Worm (Caenorhabditis elegans) whole organism, midembryonic: ENCODE data around the gene T07C12.10.
"Not testable (repeated sequence)": the region's sequence is repeated elsewhere in the genome, so short reads cannot be mapped to it uniquely, and the experiment has no call there.

Experiments
- T22C8.4 ChIP-seq: fragments of 200-800 bp; sonication (Bioruptor generic); IDR thresholded peaks from 2 replicates; pipeline ENCODE4 v1.3.6; 2022; ENCODE audit warnings: missing genetic modification characterization, missing compliant biosample characterization
- cog-1 ChIP-seq: sonication (generic microtip); optimal IDR thresholded peaks from 2 replicates; lab custom pipeline; 2016; ENCODE audit warnings: missing genetic modification characterization, missing compliant biosample characterization
- flt-1 ChIP-seq: fragments of 200-800 bp; sonication (Bioruptor generic); IDR thresholded peaks from 2 replicates; pipeline ENCODE4 v1.3.6; 2022; ENCODE audit warnings: missing genetic modification characterization, missing compliant biosample characterization
- klf-2 ChIP-seq: fragments of 200-800 bp; sonication (Bioruptor generic); conservative IDR thresholded peaks from 2 replicates; pipeline ENCODE4 v1.3.6; 2022; ENCODE audit warnings: missing genetic modification reagents, missing genetic modification characterization, missing compliant biosample characterization
- med-1 ChIP-seq: sonication (generic microtip); optimal IDR thresholded peaks from 2 replicates; lab custom pipeline; 2017; ENCODE audit warnings: missing genetic modification characterization, mild to moderate bottlenecking, missing compliant biosample characterization, antibody characterized with exemption, missing genetic modification reagents; ENCODE audit not compliant: insufficient read depth
- ref-1 ChIP-seq: fragments of 200-800 bp; sonication (Bioruptor generic); conservative IDR thresholded peaks from 2 replicates; pipeline ENCODE4 v1.3.6; 2022; ENCODE audit warnings: missing genetic modification reagents, missing genetic modification characterization, missing compliant biosample characterization
- tab-1 ChIP-seq: fragments of 200-800 bp; sonication (Bioruptor generic); IDR thresholded peaks from 2 replicates; pipeline ENCODE4 v1.3.6; 2022; ENCODE audit warnings: missing genetic modification characterization, missing compliant biosample characterization
- ztf-23 ChIP-seq: fragments of 200-800 bp; sonication (Bioruptor generic); IDR thresholded peaks from 2 replicates; pipeline ENCODE4 v1.3.6; 2022; ENCODE audit warnings: missing genetic modification reagents, missing genetic modification characterization, missing compliant biosample characterization
- ztf-29 ChIP-seq: fragments of 200-800 bp; sonication (Bioruptor generic); IDR thresholded peaks from 2 replicates; pipeline ENCODE4 v1.3.6; 2022; ENCODE audit warnings: missing genetic modification reagents, missing genetic modification characterization, missing compliant biosample characterization

Gene T07C12.10

ce11 chrV:9960376-9960775 is at the start of gene T07C12.10:
TSS of gene T07C12.10 (minus strand) at chrV:9960476.
- TF ChIP-seq ztf-23 (GFP tag; lab: Robert Waterston, UW): no peak
- TF ChIP-seq med-1 (GFP tag; lab: Kevin White, UChicago): no peak
- TF ChIP-seq cog-1 (tag; lab: Kevin White, UChicago): no peak
- no peak for TF ChIP-seq klf-2 (GFP tag; lab: Robert Waterston, UW)
- TF ChIP-seq tab-1 (GFP tag; lab: Robert Waterston, UW): no peak

- TF ChIP-seq ref-1 (GFP tag; lab: Robert Waterston, UW): no peak
- TF ChIP-seq ztf-29 (GFP tag; lab: Robert Waterston, UW): no peak
- TF ChIP-seq flt-1: no peak
- TF ChIP-seq tab-1 (GFP tag; lab: Robert Waterston, UW): no peak
- TF ChIP-seq klf-2 (GFP tag; lab: Robert Waterston, UW): no peak
- TF ChIP-seq T22C8.4 (GFP tag; lab: Robert Waterston, UW): no peak
- TF ChIP-seq med-1 (GFP tag; lab: Kevin White, UChicago): no peak
- no peak for TF ChIP-seq cog-1 (tag; lab: Kevin White, UChicago)
- no peak for TF ChIP-seq ztf-23 (GFP tag; lab: Robert Waterston, UW)
Measured at ce11 chrV:10007484-10007883, 47.2 kb upstream of the T07C12.10 start.

ce11 chrV:10006374-10006773 is 46.1 kb upstream of the T07C12.10 start:
- TF ChIP-seq ref-1 (GFP tag; lab: Robert Waterston, UW) (no peak), ztf-29 (GFP tag; lab: Robert Waterston, UW) (no peak)

- TF ChIP-seq ztf-23 (GFP tag; lab: Robert Waterston, UW); T22C8.4 (GFP tag; lab: Robert Waterston, UW); flt-1: not testable (repeated sequence)
Measured at ce11 chrV:10004048-10004761, 43.9 kb upstream of the T07C12.10 start, which contains the start of gene uda-1. TSS of gene uda-1 (plus strand) at chrV:10004755.

ce11 chrV:10003315-10003969 is 43.2 kb upstream of the T07C12.10 start:
- TF ChIP-seq cog-1 (tag; lab: Kevin White, UChicago) (no peak), ztf-23 (GFP tag; lab: Robert Waterston, UW) (0 out of 2 replicates have a peak, but pooled peaks have one; percentile 21), ref-1 (GFP tag; lab: Robert Waterston, UW) (no peak)

ce11 chrV:10002720-10003119 is 42.4 kb upstream of the T07C12.10 start:
- TF ChIP-seq ztf-23 (GFP tag; lab: Robert Waterston, UW) (no peak), cog-1 (tag; lab: Kevin White, UChicago) (no peak)

- TF ChIP-seq flt-1: no peak
- TF ChIP-seq klf-2 (GFP tag; lab: Robert Waterston, UW): no peak
- TF ChIP-seq ref-1 (GFP tag; lab: Robert Waterston, UW): no peak
- no peak for TF ChIP-seq T22C8.4 (GFP tag; lab: Robert Waterston, UW)
Measured at ce11 chrV:10000760-10001159, 40.5 kb upstream of the T07C12.10 start, which contains the start of gene K08H10.10. TSS of gene K08H10.10 (plus strand) at chrV:10001060.

ce11 chrV:9995791-9996190 is 35.5 kb upstream of the T07C12.10 start, which contains the start of gene K08H10.6:
TSS of gene K08H10.6 (minus strand) at chrV:9995891.
- no peak for TF ChIP-seq klf-2 (GFP tag; lab: Robert Waterston, UW)
- no peak for TF ChIP-seq tab-1 (GFP tag; lab: Robert Waterston, UW)
- TF ChIP-seq med-1 (GFP tag; lab: Kevin White, UChicago): no peak
- no peak for TF ChIP-seq cog-1 (tag; lab: Kevin White, UChicago)

ce11 chrV:9991610-9992009 is 31.3 kb upstream of the T07C12.10 start, which contains the start of the genes rde-1 and trpp-6:
TSS of gene rde-1 (minus strand) at chrV:9991642.
TSS of gene trpp-6 (plus strand) at chrV:9991895.
- TF ChIP-seq tab-1 (GFP tag; lab: Robert Waterston, UW) (no peak), flt-1 (no peak), klf-2 (GFP tag; lab: Robert Waterston, UW) (no peak), T22C8.4 (GFP tag; lab: Robert Waterston, UW) (no peak), med-1 (GFP tag; lab: Kevin White, UChicago) (no peak), ztf-29 (GFP tag; lab: Robert Waterston, UW) (no peak), ref-1 (GFP tag; lab: Robert Waterston, UW) (no peak), ztf-23 (GFP tag; lab: Robert Waterston, UW) (no peak), cog-1 (tag; lab: Kevin White, UChicago) (no peak)

ce11 chrV:9987688-9988087 is 27.4 kb upstream of the T07C12.10 start, which contains the start of gene C27H6.8:
TSS of gene C27H6.8 (minus strand) at chrV:9987788.
- TF ChIP-seq T22C8.4 (GFP tag; lab: Robert Waterston, UW) (no peak), cog-1 (tag; lab: Kevin White, UChicago) (no peak), ref-1 (GFP tag; lab: Robert Waterston, UW) (no peak), med-1 (GFP tag; lab: Kevin White, UChicago) (no peak), tab-1 (GFP tag; lab: Robert Waterston, UW) (no peak), ztf-23 (GFP tag; lab: Robert Waterston, UW) (no peak), klf-2 (GFP tag; lab: Robert Waterston, UW) (no peak), flt-1 (no peak), ztf-29 (GFP tag; lab: Robert Waterston, UW) (no peak)
